Worm (Caenorhabditis elegans): ENCODE measurements around the gene ttr-20.

ttr-20 gene

DNA sequence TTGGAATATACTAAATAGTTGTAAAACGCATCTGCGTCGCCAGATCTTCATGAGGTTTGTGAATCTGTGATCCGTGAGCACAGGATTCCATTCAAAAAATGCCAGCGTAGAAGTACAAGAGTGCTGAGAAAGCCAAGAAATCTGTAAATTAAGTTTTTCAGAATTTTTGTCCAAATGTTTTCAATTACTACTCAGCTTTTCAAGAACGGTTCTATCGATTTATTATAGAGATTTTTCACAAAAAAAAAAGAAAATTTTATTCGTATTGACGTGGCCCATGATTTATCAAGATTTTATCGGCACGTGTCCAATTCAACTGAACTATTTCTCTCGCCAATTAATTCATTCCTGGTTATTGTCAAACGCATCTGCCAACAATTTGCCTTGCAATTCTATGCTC, 22.7 kb downstream of the ttr-20 start, which contains the start of gene F36A4.3:
Gene F36A4.3, plus strand, starts transcription at position 301 of the 400 bp plus-strand sequence.
- no peak for TF ChIP-seq blmp-1 (tag; optimal IDR thresholded peaks at IDR 0.05)
- no peak for TF ChIP-seq sem-2 (GFP tag; optimal IDR thresholded peaks at IDR 0.05)
- no peak for TF ChIP-seq elt-1 (tag; optimal IDR thresholded peaks at IDR 0.05; ENCODE audit: borderline replicate concordance, insufficient read depth)
- TF ChIP-seq nhr-76 (tag; optimal IDR thresholded peaks at IDR 0.05), result no peak
- TF ChIP-seq unc-120 (tag; optimal IDR thresholded peaks at IDR 0.05; ENCODE audit: poor library complexity, severe bottlenecking), result no peak
- no peak for TF ChIP-seq lin-13 (tag; optimal IDR thresholded peaks at IDR 0.05)
- no peak for TF ChIP-seq mls-2 (tag; optimal IDR thresholded peaks at IDR 0.05)
- no peak for TF ChIP-seq ceh-43 (GFP tag; optimal IDR thresholded peaks at IDR 0.05)
- no peak for TF ChIP-seq flh-1 (GFP tag; optimal IDR thresholded peaks at IDR 0.05)
- TF ChIP-seq pha-4 (tag; optimal IDR thresholded peaks at IDR 0.05), result no peak
- no peak for TF ChIP-seq ham-2 (GFP tag; optimal IDR thresholded peaks at IDR 0.05)
- no peak for TF ChIP-seq cnd-1 (tag; optimal IDR thresholded peaks at IDR 0.05)
- TF ChIP-seq ces-1 (GFP tag; optimal IDR thresholded peaks at IDR 0.05), result no peak
- TF ChIP-seq nhr-2 (tag; optimal IDR thresholded peaks at IDR 0.05), result no peak
- TF ChIP-seq zip-8 (tag; optimal IDR thresholded peaks at IDR 0.05), result no peak
- no peak for TF ChIP-seq ceh-39 (tag; optimal IDR thresholded peaks at IDR 0.05)
- TF ChIP-seq M03D4.4 (tag; optimal IDR thresholded peaks at IDR 0.05), result no peak

DNA sequence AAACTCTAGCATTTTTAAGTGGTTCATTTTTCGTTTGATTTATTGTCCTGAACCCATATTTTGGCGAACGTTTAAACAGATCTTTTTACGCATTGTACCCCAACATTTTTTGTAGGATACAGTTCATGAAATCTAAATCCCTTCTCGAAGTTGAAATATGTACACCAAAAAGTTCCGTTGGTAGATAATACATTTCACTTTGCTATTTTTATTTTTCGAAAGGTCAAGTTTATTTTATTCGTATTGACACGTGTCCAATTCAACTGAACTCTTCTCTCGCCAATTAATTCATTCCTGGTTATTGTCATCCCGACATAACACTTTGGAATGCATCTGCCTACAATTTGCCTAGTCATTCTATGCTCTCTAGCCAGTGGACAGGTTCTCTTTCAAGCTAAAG, 24.3 kb downstream of the ttr-20 start, which contains the start of gene F36A4.2:
Gene F36A4.2, plus strand, starts transcription at position 301 of the 400 bp plus-strand sequence.
- TF ChIP-seq nhr-28 (tag; optimal IDR thresholded peaks at IDR 0.05) (no peak), drap-1 (GFP tag; optimal IDR thresholded peaks at IDR 0.05) (no peak), blmp-1 (tag; optimal IDR thresholded peaks at IDR 0.05) (no peak), sptf-1 (tag; optimal IDR thresholded peaks at IDR 0.05) (no peak), unc-62 (GFP tag; optimal IDR thresholded peaks at IDR 0.05) (no peak), lin-13 (tag; optimal IDR thresholded peaks at IDR 0.05) (no peak), unc-39 (tag; optimal IDR thresholded peaks at IDR 0.05) (no peak), nhr-76 (tag; optimal IDR thresholded peaks at IDR 0.05) (no peak), nhr-237 (tag; optimal IDR thresholded peaks at IDR 0.05) (no peak), nhr-2 (tag; optimal IDR thresholded peaks at IDR 0.05) (no peak)

DNA sequence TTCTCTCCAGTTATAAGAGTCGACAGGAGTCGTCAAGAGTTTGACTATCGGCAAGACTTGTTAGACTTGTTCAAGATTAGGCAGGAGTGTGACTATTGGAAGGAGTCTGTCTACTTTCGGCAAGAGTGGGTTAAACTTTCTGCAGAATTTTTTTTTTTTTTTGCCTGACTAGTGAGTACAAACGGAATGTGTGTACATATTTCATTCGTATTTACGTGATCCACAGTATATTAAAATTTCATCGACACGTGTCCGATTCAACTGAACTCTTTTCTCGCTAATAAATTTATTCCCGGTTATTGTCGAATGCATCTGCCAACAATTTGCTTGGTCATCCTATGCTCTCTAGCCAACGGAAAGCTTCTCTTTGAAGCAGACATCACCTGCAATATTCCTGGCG, 25.6 kb downstream of the ttr-20 start, which contains the start of gene F36A4.1:
Gene F36A4.1, plus strand, starts transcription at position 301 of the 400 bp plus-strand sequence.
- no peak for TF ChIP-seq snpc-4 (tag; optimal IDR thresholded peaks at IDR 0.05)
- no peak for TF ChIP-seq lin-13 (tag; optimal IDR thresholded peaks at IDR 0.05)

DNA sequence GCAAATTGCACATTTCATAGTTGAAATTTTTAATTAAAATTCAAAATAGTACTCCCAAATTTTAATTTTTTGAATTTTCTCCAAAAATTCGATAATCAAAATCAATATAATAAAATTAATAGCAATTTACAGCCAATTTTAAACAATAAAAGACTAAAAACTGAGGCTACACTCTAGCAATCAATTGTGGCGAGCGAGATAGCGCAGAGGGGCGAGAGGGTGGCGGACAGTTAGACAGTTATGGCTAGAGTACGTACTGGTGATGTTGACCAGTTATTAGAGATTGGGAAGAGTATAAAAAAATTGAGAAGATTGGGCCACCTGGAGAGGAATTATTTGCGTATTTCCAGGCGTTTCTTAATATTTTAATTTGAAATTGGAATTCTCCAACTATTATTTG, 31.1 kb downstream of the ttr-20 start, which contains the start of gene nhr-78:
Gene nhr-78, minus strand, starts transcription at position 182 of the 400 bp plus-strand sequence.
- no peak for TF ChIP-seq lsy-2 (tag; optimal IDR thresholded peaks at IDR 0.05)
- no peak for TF ChIP-seq ceh-83 (GFP tag; optimal IDR thresholded peaks at IDR 0.05)
- no peak for TF ChIP-seq pha-4 (tag; optimal IDR thresholded peaks at IDR 0.05)
- TF ChIP-seq elt-3 (tag; optimal IDR thresholded peaks at IDR 0.05), result no peak
- no peak for TF ChIP-seq snpc-4 (tag; optimal IDR thresholded peaks at IDR 0.05)
- no peak for TF ChIP-seq sem-2 (GFP tag; optimal IDR thresholded peaks at IDR 0.05)
- no peak for TF ChIP-seq ceh-39 (tag; optimal IDR thresholded peaks at IDR 0.05)
- TF ChIP-seq nhr-2 (tag; optimal IDR thresholded peaks at IDR 0.05), result no peak
- TF ChIP-seq mep-1 (tag; optimal IDR thresholded peaks at IDR 0.05), result no peak
- TF ChIP-seq cnd-1 (tag; optimal IDR thresholded peaks at IDR 0.05), result no peak
- TF ChIP-seq drap-1 (GFP tag; optimal IDR thresholded peaks at IDR 0.05), result no peak
- no peak for TF ChIP-seq nhr-237 (tag; optimal IDR thresholded peaks at IDR 0.05)
- no peak for TF ChIP-seq elt-1 (tag; optimal IDR thresholded peaks at IDR 0.05; ENCODE audit: borderline replicate concordance, insufficient read depth)
- no peak for TF ChIP-seq ceh-43 (GFP tag; optimal IDR thresholded peaks at IDR 0.05)
- no peak for TF ChIP-seq nhr-28 (tag; optimal IDR thresholded peaks at IDR 0.05)
- TF ChIP-seq sptf-1 (tag; optimal IDR thresholded peaks at IDR 0.05), result no peak

DNA sequence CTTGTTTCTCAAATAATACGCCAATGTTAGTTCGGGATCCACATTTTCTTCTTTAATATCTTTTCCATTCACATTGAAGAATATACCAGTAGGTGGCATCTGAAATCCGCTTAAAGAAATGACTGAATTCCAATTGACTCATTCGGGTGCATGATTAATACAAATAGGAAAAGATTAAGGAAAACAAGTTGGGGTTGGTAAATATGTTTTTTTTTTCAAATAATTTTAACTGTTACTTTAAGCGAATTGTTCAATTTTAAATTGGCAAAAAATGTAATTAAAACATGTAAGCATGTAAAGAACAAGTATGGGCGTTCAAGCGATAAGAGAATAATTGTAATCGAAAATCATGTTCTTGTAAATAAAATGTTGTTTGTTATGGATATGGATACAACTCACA, 37.4 kb downstream of the ttr-20 start, which contains the start of gene F15E6.6:
Gene F15E6.6, minus strand, starts transcription at position 101 of the 400 bp plus-strand sequence.
- no peak for TF ChIP-seq mls-2 (tag; optimal IDR thresholded peaks at IDR 0.05)
- TF ChIP-seq snpc-4 (tag; optimal IDR thresholded peaks at IDR 0.05), result no peak
- TF ChIP-seq hlh-1 (tag; optimal IDR thresholded peaks at IDR 0.05), result no peak
- no peak for TF ChIP-seq unc-62 (GFP tag; optimal IDR thresholded peaks at IDR 0.05)
- TF ChIP-seq blmp-1 (tag; optimal IDR thresholded peaks at IDR 0.05), result no peak
- no peak for TF ChIP-seq mep-1 (tag; optimal IDR thresholded peaks at IDR 0.05)
- TF ChIP-seq nhr-2 (tag; optimal IDR thresholded peaks at IDR 0.05), result no peak
- TF ChIP-seq mab-5 (tag; optimal IDR thresholded peaks at IDR 0.05), result no peak
- no peak for TF ChIP-seq elt-1 (tag; optimal IDR thresholded peaks at IDR 0.05; ENCODE audit: borderline replicate concordance, insufficient read depth)
- TF ChIP-seq bed-3 (GFP tag; optimal IDR thresholded peaks at IDR 0.05), result no peak
